Fruit fly (Drosophila melanogaster): ENCODE results near the gene CG10713.

Gene CG10713

dm6 chr3L:13476566-13477452 is 41.8 kb upstream of the CG10713 start:
- TF ChIP-seq CG7045 (GFP tag; optimal IDR thresholded peaks at IDR 0.05): peak; percentile 93
- TF ChIP-seq kay (GFP tag; ENCODE audit: borderline replicate concordance): peak; percentile 98
- TF ChIP-seq pad (GFP tag; optimal IDR thresholded peaks at IDR 0.05): peak; percentile 59
- TF ChIP-seq CG1620 (GFP tag; optimal IDR thresholded peaks at IDR 0.05): peak; percentile 52
- peak; percentile 88 for TF ChIP-seq CG11617 (GFP tag; optimal IDR thresholded peaks at IDR 0.05)
- TF ChIP-seq CG7101 (tag; optimal IDR thresholded peaks at IDR 0.05): peak; percentile 83
- TF ChIP-seq ovo (GFP tag; optimal IDR thresholded peaks at IDR 0.05): no peak
- peak; percentile 73 for TF ChIP-seq tj (GFP tag; optimal IDR thresholded peaks at IDR 0.05)
- TF ChIP-seq CG14711 (tag; optimal IDR thresholded peaks at IDR 0.05): peak; percentile 69
- peak; percentile 75 for TF ChIP-seq Clk (GFP tag; optimal IDR thresholded peaks at IDR 0.05)
- TF ChIP-seq cnc (optimal IDR thresholded peaks at IDR 0.05): no peak
- peak; percentile 57 for TF ChIP-seq toe (GFP tag; optimal IDR thresholded peaks at IDR 0.05)
- TF ChIP-seq CG33017 (tag; optimal IDR thresholded peaks at IDR 0.05): peak; percentile 76
- TF ChIP-seq Hr96 (GFP tag; optimal IDR thresholded peaks at IDR 0.05): peak; percentile 32
- TF ChIP-seq Mnt (GFP tag; optimal IDR thresholded peaks at IDR 0.05): peak; percentile 50
- TF ChIP-seq cic (GFP tag; optimal IDR thresholded peaks at IDR 0.05): peak; percentile 26
- TF ChIP-seq bab1 (GFP tag; optimal IDR thresholded peaks at IDR 0.05): peak; percentile 69
- peak; percentile 79 for TF ChIP-seq CG12768 (GFP tag; optimal IDR thresholded peaks at IDR 0.05)
- TF ChIP-seq CG5204 (GFP tag; optimal IDR thresholded peaks at IDR 0.05): peak; percentile 81
- TF ChIP-seq Crg-1 (GFP tag; optimal IDR thresholded peaks at IDR 0.05): peak; percentile 10

dm6 chr3L:13476070-13476469 is 41.0 kb upstream of the CG10713 start:
- no peak for TF ChIP-seq CG33017 (tag; optimal IDR thresholded peaks at IDR 0.05)

- no peak for TF ChIP-seq Hr96 (GFP tag; optimal IDR thresholded peaks at IDR 0.05)
- no peak for TF ChIP-seq ovo (GFP tag; optimal IDR thresholded peaks at IDR 0.05)
- TF ChIP-seq kay (GFP tag; ENCODE audit: borderline replicate concordance): no peak
- TF ChIP-seq CG12768 (GFP tag; optimal IDR thresholded peaks at IDR 0.05): no peak
- no peak for TF ChIP-seq pad (GFP tag; optimal IDR thresholded peaks at IDR 0.05)
- no peak for TF ChIP-seq CG7045 (GFP tag; optimal IDR thresholded peaks at IDR 0.05)
- TF ChIP-seq cic (GFP tag; optimal IDR thresholded peaks at IDR 0.05): no peak
- no peak for TF ChIP-seq Clk (GFP tag; optimal IDR thresholded peaks at IDR 0.05)
- no peak for TF ChIP-seq CG5204 (GFP tag; optimal IDR thresholded peaks at IDR 0.05)
- no peak for TF ChIP-seq tj (GFP tag; optimal IDR thresholded peaks at IDR 0.05)
- no peak for TF ChIP-seq CG33017 (tag; optimal IDR thresholded peaks at IDR 0.05)
- no peak for TF ChIP-seq Crg-1 (GFP tag; optimal IDR thresholded peaks at IDR 0.05)
- TF ChIP-seq cnc (optimal IDR thresholded peaks at IDR 0.05): no peak
- no peak for TF ChIP-seq Mnt (GFP tag; optimal IDR thresholded peaks at IDR 0.05)
Observed at dm6 chr3L:13474607-13475006, 39.6 kb upstream of the CG10713 start, which contains the start of gene CG10089. TSS of gene CG10089 (minus strand) at chr3L:13474787.

- TF ChIP-seq cic (GFP tag; optimal IDR thresholded peaks at IDR 0.05): peak; percentile 90
- TF ChIP-seq CG33017 (tag; optimal IDR thresholded peaks at IDR 0.05): no peak
Observed at dm6 chr3L:13457133-13457532, 22.1 kb upstream of the CG10713 start, which contains the start of gene CG10116. TSS of gene CG10116 (minus strand) at chr3L:13457238.

dm6 chr3L:13454755-13455154 is 19.7 kb upstream of the CG10713 start:
- TF ChIP-seq CG33017 (tag; optimal IDR thresholded peaks at IDR 0.05): peak; percentile 0
- no peak for TF ChIP-seq Hr96 (GFP tag; optimal IDR thresholded peaks at IDR 0.05)
- TF ChIP-seq CG7045 (GFP tag; optimal IDR thresholded peaks at IDR 0.05): peak; percentile 5

- TF ChIP-seq Hr96 (GFP tag; optimal IDR thresholded peaks at IDR 0.05) (no peak), Clk (GFP tag; optimal IDR thresholded peaks at IDR 0.05) (no peak), CG33017 (tag; optimal IDR thresholded peaks at IDR 0.05) (no peak), Mnt (GFP tag; optimal IDR thresholded peaks at IDR 0.05) (no peak), CG5204 (GFP tag; optimal IDR thresholded peaks at IDR 0.05) (no peak), toe (GFP tag; optimal IDR thresholded peaks at IDR 0.05) (no peak), Crg-1 (GFP tag; optimal IDR thresholded peaks at IDR 0.05) (no peak), CG7101 (tag; optimal IDR thresholded peaks at IDR 0.05) (no peak), bab1 (GFP tag; optimal IDR thresholded peaks at IDR 0.05) (no peak), cic (GFP tag; optimal IDR thresholded peaks at IDR 0.05) (no peak), CG14711 (tag; optimal IDR thresholded peaks at IDR 0.05) (no peak), kay (GFP tag; ENCODE audit: borderline replicate concordance) (no peak), tj (GFP tag; optimal IDR thresholded peaks at IDR 0.05) (no peak), pad (GFP tag; optimal IDR thresholded peaks at IDR 0.05) (no peak), CG12768 (GFP tag; optimal IDR thresholded peaks at IDR 0.05) (no peak), CG1620 (GFP tag; optimal IDR thresholded peaks at IDR 0.05) (no peak), ovo (GFP tag; optimal IDR thresholded peaks at IDR 0.05) (no peak), CG11617 (GFP tag; optimal IDR thresholded peaks at IDR 0.05) (no peak), CG7045 (GFP tag; optimal IDR thresholded peaks at IDR 0.05) (no peak), cnc (optimal IDR thresholded peaks at IDR 0.05) (no peak)
Observed at dm6 chr3L:13452281-13452680, 17.3 kb upstream of the CG10713 start.

dm6 chr3L:13451562-13451961 is 16.5 kb upstream of the CG10713 start:
- TF ChIP-seq CG1620 (GFP tag; optimal IDR thresholded peaks at IDR 0.05) (no peak), Crg-1 (GFP tag; optimal IDR thresholded peaks at IDR 0.05) (no peak), CG7045 (GFP tag; optimal IDR thresholded peaks at IDR 0.05) (no peak), ovo (GFP tag; optimal IDR thresholded peaks at IDR 0.05) (no peak), CG5204 (GFP tag; optimal IDR thresholded peaks at IDR 0.05) (no peak), pad (GFP tag; optimal IDR thresholded peaks at IDR 0.05) (no peak), cic (GFP tag; optimal IDR thresholded peaks at IDR 0.05) (no peak), CG7101 (tag; optimal IDR thresholded peaks at IDR 0.05) (no peak), toe (GFP tag; optimal IDR thresholded peaks at IDR 0.05) (no peak)
